Worm (Caenorhabditis elegans) whole organism, L3 larva: Measurements from ENCODE around the gene C09G1.5.
A peak's percentile ranks its signal among the peaks of the same experiment; 100 is the strongest.

Experiments
- R02D3.7 ChIP-seq: fragments of 150-350 bp; optimal IDR thresholded peaks from 2 replicates; lab custom pipeline; 2014; ENCODE audit warnings: missing biosample characterization, missing genetic modification characterization
- aly-2 ChIP-seq: fragments of 150-350 bp; optimal IDR thresholded peaks from 2 replicates; lab custom pipeline; 2014; ENCODE audit warnings: missing biosample characterization, missing genetic modification characterization
- ama-1 ChIP-seq: fragments of 150-350 bp; optimal IDR thresholded peaks from 2 replicates; lab custom pipeline; 2018
- ceh-16 ChIP-seq: sonication (generic microtip); optimal IDR thresholded peaks from 2 replicates; lab custom pipeline; 2017; ENCODE audit warnings: missing biosample characterization, missing genetic modification characterization
- ceh-82 ChIP-seq: fragments of 150-350 bp; optimal IDR thresholded peaks from 2 replicates; lab custom pipeline; 2014; ENCODE audit warnings: missing biosample characterization, missing genetic modification characterization
- ceh-9 ChIP-seq: sonication (generic microtip); optimal IDR thresholded peaks from 2 replicates; lab custom pipeline; 2018; ENCODE audit warnings: missing biosample characterization, missing genetic modification characterization
- daf-12 ChIP-seq: fragments of 150-350 bp; optimal IDR thresholded peaks from 2 replicates; lab custom pipeline; 2014; ENCODE audit warnings: missing biosample characterization, missing genetic modification reagents, missing genetic modification characterization
- egl-5 ChIP-seq: fragments of 150-350 bp; optimal IDR thresholded peaks from 2 replicates; lab custom pipeline; 2017; ENCODE audit warnings: missing biosample characterization, missing genetic modification reagents, missing genetic modification characterization, inconsistent platforms
- elt-1 ChIP-seq: fragments of 150-350 bp; optimal IDR thresholded peaks from 2 replicates; lab custom pipeline; 2014; ENCODE audit warnings: missing biosample characterization, missing genetic modification characterization
- elt-2 ChIP-seq: sonication (generic microtip); optimal IDR thresholded peaks from 2 replicates; lab custom pipeline; 2016; ENCODE audit warnings: missing genetic modification reagents, mild to moderate bottlenecking, missing genetic modification characterization, missing compliant biosample characterization
- eor-1 ChIP-seq, 2 experiments: fragments of 150-350 bp; optimal IDR thresholded peaks; 2 replicates each; lab custom pipeline; 2014 to 2018; ENCODE audit warnings: missing biosample characterization in 2 of 2, missing genetic modification characterization in 2 of 2
- fkh-10 ChIP-seq: sonication (generic microtip); optimal IDR thresholded peaks from 2 replicates; lab custom pipeline; 2017; ENCODE audit warnings: missing biosample characterization, missing genetic modification reagents, missing genetic modification characterization
- fkh-2 ChIP-seq: fragments of 150-350 bp; optimal IDR thresholded peaks from 2 replicates; lab custom pipeline; 2014; ENCODE audit warnings: missing biosample characterization, missing genetic modification reagents, missing genetic modification characterization
- fos-1 ChIP-seq: fragments of 150-350 bp; optimal IDR thresholded peaks from 2 replicates; lab custom pipeline; 2014; ENCODE audit warnings: missing biosample characterization, missing genetic modification characterization
- lin-39 ChIP-seq: fragments of 150-350 bp; optimal IDR thresholded peaks from 2 replicates; lab custom pipeline; 2018; ENCODE audit warnings: missing biosample characterization, missing genetic modification reagents, missing genetic modification characterization
- lsy-12 ChIP-seq: sonication (generic microtip); optimal IDR thresholded peaks from 2 replicates; lab custom pipeline; 2016; ENCODE audit warnings: mild to moderate bottlenecking, missing genetic modification characterization, missing compliant biosample characterization
- nfya-1 ChIP-seq: sonication (generic microtip); optimal IDR thresholded peaks from 2 replicates; lab custom pipeline; 2017; ENCODE audit warnings: missing genetic modification characterization, mild to moderate bottlenecking, missing compliant biosample characterization, antibody characterized with exemption, moderate library complexity; ENCODE audit not compliant: insufficient read depth
- nhr-11 ChIP-seq: fragments of 150-350 bp; optimal IDR thresholded peaks from 2 replicates; lab custom pipeline; 2014; ENCODE audit warnings: missing biosample characterization, missing genetic modification characterization
- nhr-12 ChIP-seq: fragments of 150-350 bp; optimal IDR thresholded peaks from 2 replicates; lab custom pipeline; 2014; ENCODE audit warnings: missing biosample characterization, missing genetic modification characterization
- nhr-23 ChIP-seq: fragments of 150-350 bp; optimal IDR thresholded peaks from 2 replicates; lab custom pipeline; 2014; ENCODE audit warnings: missing biosample characterization, missing genetic modification reagents, missing genetic modification characterization
- nhr-237 ChIP-seq: fragments of 150-350 bp; optimal IDR thresholded peaks from 2 replicates; lab custom pipeline; 2014; ENCODE audit warnings: missing biosample characterization, missing genetic modification characterization
- nhr-25 ChIP-seq: sonication (generic microtip); optimal IDR thresholded peaks from 2 replicates; lab custom pipeline; 2017; ENCODE audit warnings: missing biosample characterization, missing genetic modification characterization
- nhr-28 ChIP-seq: fragments of 150-350 bp; optimal IDR thresholded peaks from 2 replicates; lab custom pipeline; 2014; ENCODE audit warnings: missing biosample characterization, missing genetic modification characterization
- nhr-43 ChIP-seq: sonication (generic microtip); optimal IDR thresholded peaks from 2 replicates; lab custom pipeline; 2016; ENCODE audit warnings: mild to moderate bottlenecking, missing genetic modification characterization, missing compliant biosample characterization; ENCODE audit not compliant: poor library complexity, severe bottlenecking
- nhr-67 ChIP-seq: fragments of 150-350 bp; optimal IDR thresholded peaks from 2 replicates; lab custom pipeline; 2014; ENCODE audit warnings: missing biosample characterization, missing genetic modification characterization
- nhr-76 ChIP-seq: fragments of 150-350 bp; sonication (generic microtip); optimal IDR thresholded peaks from 5 replicates; lab custom pipeline; 2014; ENCODE audit warnings: missing biosample characterization, missing genetic modification characterization
- nhr-77 ChIP-seq: fragments of 150-350 bp; optimal IDR thresholded peaks from 2 replicates; lab custom pipeline; 2014; ENCODE audit warnings: missing biosample characterization, missing genetic modification characterization
- pha-4 ChIP-seq: fragments of 150-350 bp; optimal IDR thresholded peaks from 2 replicates; lab custom pipeline; 2014; ENCODE audit warnings: missing biosample characterization, missing genetic modification reagents, missing genetic modification characterization
- pqm-1 ChIP-seq: fragments of 150-350 bp; optimal IDR thresholded peaks from 2 replicates; lab custom pipeline; 2017; ENCODE audit warnings: missing biosample characterization, missing genetic modification characterization, inconsistent platforms
- sea-2 ChIP-seq: fragments of 150-350 bp; sonication (generic microtip); optimal IDR thresholded peaks from 4 replicates; lab custom pipeline; 2014; ENCODE audit warnings: missing biosample characterization, missing genetic modification reagents, missing genetic modification characterization
- skn-1 ChIP-seq: fragments of 150-350 bp; optimal IDR thresholded peaks from 2 replicates; lab custom pipeline; 2014; ENCODE audit warnings: missing biosample characterization, missing genetic modification characterization
- snpc-4 ChIP-seq: fragments of 150-350 bp; optimal IDR thresholded peaks from 2 replicates; lab custom pipeline; 2014; ENCODE audit warnings: missing biosample characterization, missing genetic modification characterization
- tbx-2 ChIP-seq: sonication (generic microtip); optimal IDR thresholded peaks from 2 replicates; lab custom pipeline; 2016; ENCODE audit warnings: mild to moderate bottlenecking, missing genetic modification characterization, missing compliant biosample characterization
- unc-39 ChIP-seq: sonication (generic microtip); optimal IDR thresholded peaks from 4 replicates; lab custom pipeline; 2017; ENCODE audit warnings: missing biosample characterization, missing genetic modification characterization
- unc-62 ChIP-seq: fragments of 150-350 bp; sonication (generic microtip); optimal IDR thresholded peaks from 4 replicates; lab custom pipeline; 2014; ENCODE audit warnings: missing biosample characterization, missing genetic modification reagents, missing genetic modification characterization
- zag-1 ChIP-seq: fragments of 150-350 bp; optimal IDR thresholded peaks from 2 replicates; lab custom pipeline; 2014; ENCODE audit warnings: missing biosample characterization, missing genetic modification characterization
- ztf-11 ChIP-seq: fragments of 150-350 bp; optimal IDR thresholded peaks from 2 replicates; lab custom pipeline; 2014; ENCODE audit warnings: missing biosample characterization, missing genetic modification characterization
- ztf-4 ChIP-seq: fragments of 150-350 bp; optimal IDR thresholded peaks from 2 replicates; lab custom pipeline; 2014; ENCODE audit warnings: missing biosample characterization, missing genetic modification characterization

C09G1.5 gene

DNA sequence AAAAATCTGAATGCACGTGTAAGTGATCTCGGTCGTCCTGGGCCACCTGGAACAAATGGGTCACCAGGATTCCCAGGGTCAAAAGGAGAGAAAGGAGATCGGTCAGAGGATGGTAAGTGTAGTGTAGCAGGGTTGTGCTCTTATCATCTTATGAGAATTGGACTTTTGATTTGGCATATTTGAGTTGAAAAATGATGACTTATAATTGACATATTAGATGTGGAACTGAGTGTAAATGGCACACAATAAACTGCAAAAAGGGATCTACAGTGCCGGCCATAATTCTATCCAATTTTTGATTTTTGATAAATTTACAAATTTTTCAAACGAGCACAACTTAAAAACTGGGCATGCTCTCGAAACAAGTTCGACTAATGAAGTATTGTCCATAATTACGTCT is 14.7 kb upstream of the C09G1.5 start:
- no peak for TF ChIP-seq nhr-67 (tag; lab: Kevin White, UChicago)
- TF ChIP-seq fkh-2 (tag; lab: Kevin White, UChicago), result no peak
- TF ChIP-seq nhr-23, result no peak
- no peak for TF ChIP-seq nhr-28 (tag; lab: Kevin White, UChicago)

- TF ChIP-seq ztf-4 (tag; lab: Kevin White, UChicago) (no peak), fkh-10 (GFP tag; lab: Kevin White, UChicago) (no peak), ceh-82 (tag; lab: Kevin White, UChicago) (no peak), nhr-76 (tag; lab: Kevin White, UChicago) (no peak), nhr-237 (tag; lab: Kevin White, UChicago) (no peak), ceh-9 (tag; lab: Kevin White, UChicago) (no peak), nhr-43 (tag; lab: Kevin White, UChicago) (no peak), skn-1 (no peak), tbx-2 (tag; lab: Kevin White, UChicago) (no peak), pha-4 (tag; lab: Kevin White, UChicago) (no peak), elt-2 (no peak), unc-62 (GFP tag; lab: Kevin White, UChicago) (no peak), nhr-77 (no peak), ceh-16 (tag; lab: Kevin White, UChicago) (no peak), snpc-4 (tag; lab: Kevin White, UChicago) (no peak), nhr-12 (tag; lab: Kevin White, UChicago) (no peak), nhr-23 (no peak), nhr-11 (no peak)
Observed at ce11 chrX:15945806-15946205, 13.1 kb upstream of the C09G1.5 start.

DNA sequence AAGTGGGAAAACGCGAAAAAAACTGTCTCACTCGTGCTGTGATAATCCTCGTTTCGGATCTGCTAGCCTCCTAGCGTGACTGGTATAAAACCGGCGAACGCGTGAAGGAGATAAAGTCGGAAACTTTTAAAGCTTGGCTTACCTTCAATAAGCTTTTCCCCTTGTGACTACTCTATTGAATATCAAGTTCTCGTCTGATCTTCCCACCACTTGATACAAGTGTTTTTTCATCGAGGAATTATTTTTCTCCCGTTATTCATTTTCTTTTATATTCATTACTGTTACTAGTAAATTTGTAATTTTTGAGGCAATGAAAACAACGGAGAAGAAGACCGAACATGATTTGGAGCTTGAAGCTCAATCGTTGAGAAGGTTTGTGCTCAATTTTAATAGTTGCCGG is 7.7 kb upstream of the C09G1.5 start, which contains the start of gene col-186:
Gene col-186, plus strand, starts transcription at position 301 of the 400 bp plus-strand sequence.
- no peak for TF ChIP-seq fkh-10 (GFP tag; lab: Kevin White, UChicago)
- TF ChIP-seq nhr-28 (tag; lab: Kevin White, UChicago), result no peak
- TF ChIP-seq nhr-23, result no peak
- no peak for TF ChIP-seq ztf-11

DNA sequence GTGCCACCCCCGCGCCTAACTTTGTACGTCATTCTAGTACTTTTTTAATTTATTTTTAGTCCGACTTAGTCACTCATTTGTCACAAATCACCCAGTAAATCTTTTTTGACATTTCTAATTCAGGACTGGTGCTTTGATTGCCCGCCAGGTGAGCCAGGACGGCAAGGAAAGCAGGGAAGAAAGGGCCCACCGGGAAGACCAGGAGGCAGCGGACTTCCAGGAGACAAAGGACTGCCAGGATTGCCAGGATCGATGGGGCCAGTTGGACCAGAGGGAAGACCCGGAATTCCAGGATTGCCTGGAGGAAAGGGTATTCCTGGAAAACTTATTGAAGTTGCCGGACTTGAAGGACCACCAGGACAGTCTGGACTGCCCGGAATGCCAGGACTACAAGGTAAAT is 5.8 kb upstream of the C09G1.5 start:
- TF ChIP-seq pha-4 (tag; lab: Kevin White, UChicago) (no peak), eor-1 (tag; optimal IDR thresholded peaks at IDR 0.05; lab: Kevin White, UChicago) (no peak), nfya-1 (tag; lab: Kevin White, UChicago) (no peak), ceh-9 (tag; lab: Kevin White, UChicago) (no peak), ztf-11 (no peak), fos-1 (tag; lab: Kevin White, UChicago) (no peak), sea-2 (no peak), R02D3.7 (tag; lab: Kevin White, UChicago) (no peak), fkh-2 (tag; lab: Kevin White, UChicago) (no peak), lsy-12 (tag; lab: Kevin White, UChicago) (no peak), zag-1 (no peak), ceh-82 (tag; lab: Kevin White, UChicago) (no peak), skn-1 (no peak), nhr-67 (tag; lab: Kevin White, UChicago) (no peak), daf-12 (tag; lab: Kevin White, UChicago) (no peak), aly-2 (no peak), snpc-4 (tag; lab: Kevin White, UChicago) (no peak), elt-1 (tag; lab: Kevin White, UChicago) (no peak), ceh-16 (tag; lab: Kevin White, UChicago) (no peak)

DNA sequence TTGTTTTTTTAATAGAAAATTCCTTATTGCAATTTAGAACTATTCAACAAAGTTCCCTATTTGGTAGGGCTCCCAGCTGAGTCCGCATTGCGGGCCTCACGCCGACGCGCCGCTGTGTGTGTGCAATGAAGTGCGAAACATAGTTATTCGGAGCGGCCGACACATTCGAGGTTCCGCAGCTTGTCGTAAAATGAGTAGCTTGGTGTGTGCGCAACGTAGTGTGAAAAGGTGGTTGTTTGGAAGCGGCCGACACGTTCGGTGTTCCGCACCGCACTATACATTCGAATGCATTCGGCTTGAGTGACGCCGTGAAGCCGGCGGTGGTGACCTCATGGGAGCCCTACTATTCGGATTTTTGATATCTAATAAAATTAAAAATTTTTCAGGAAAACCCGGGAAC is 5.3 kb upstream of the C09G1.5 start:
- TF ChIP-seq elt-2 (no peak), nhr-23 (no peak), snpc-4 (tag; lab: Kevin White, UChicago) (peak; percentile 8), tbx-2 (tag; lab: Kevin White, UChicago) (no peak), fkh-10 (GFP tag; lab: Kevin White, UChicago) (no peak)

ce11 chrX:15982630-15983029 is 23.8 kb downstream of the C09G1.5 start, which contains the start of gene C09G1.2:
C09G1.2 (minus strand) TSS chrX:15982730.
- TF ChIP-seq lin-39 (tag; lab: Kevin White, UChicago), result no peak
- no peak for TF ChIP-seq lsy-12 (tag; lab: Kevin White, UChicago)
- no peak for TF ChIP-seq fos-1 (tag; lab: Kevin White, UChicago)
- TF ChIP-seq egl-5 (tag; lab: Kevin White, UChicago), result no peak
- no peak for TF ChIP-seq eor-1 (tag; optimal IDR thresholded peaks at IDR 0.05; lab: Kevin White, UChicago)
- TF ChIP-seq ceh-82 (tag; lab: Kevin White, UChicago), result no peak
- no peak for TF ChIP-seq pqm-1 (tag; lab: Kevin White, UChicago)
- no peak for TF ChIP-seq snpc-4 (tag; lab: Kevin White, UChicago)
- no peak for TF ChIP-seq ztf-4 (tag; lab: Kevin White, UChicago)
- TF ChIP-seq unc-39 (tag; lab: Kevin White, UChicago), result no peak
- TF ChIP-seq fkh-10 (GFP tag; lab: Kevin White, UChicago), result no peak
- no peak for TF ChIP-seq ama-1
- no peak for TF ChIP-seq nhr-28 (tag; lab: Kevin White, UChicago)
- no peak for TF ChIP-seq nhr-25 (tag; lab: Kevin White, UChicago)
- TF ChIP-seq R02D3.7 (tag; lab: Kevin White, UChicago), result no peak
- TF ChIP-seq ceh-16 (tag; lab: Kevin White, UChicago), result no peak
- TF ChIP-seq nhr-77, result no peak
- no peak for TF ChIP-seq skn-1
- no peak for TF ChIP-seq nhr-43 (tag; lab: Kevin White, UChicago)
